Fruit fly (Drosophila melanogaster) whole organism, embryonic: Measurements from ENCODE around the gene ana1.

ENCODE experiments used
- Adf1 ChIP-seq: fragments of 200-800 bp; sonication (Bioruptor generic); IDR thresholded peaks from 2 replicates; pipeline ENCODE4 v1.3.6; 2022; ENCODE audit warnings: missing biosample characterization, missing genetic modification characterization
- Asciz ChIP-seq: fragments of 200-800 bp; sonication (Bioruptor generic); optimal IDR thresholded peaks from 2 replicates; lab custom pipeline; 2017; ENCODE audit warnings: missing biosample characterization, mild to moderate bottlenecking, missing genetic modification characterization, missing genetic modification reagents
- Awh ChIP-seq: fragments of 200-800 bp; sonication (Bioruptor generic); IDR thresholded peaks from 2 replicates; pipeline ENCODE4, ENCODE4 v1.3.6; 2022; ENCODE audit warnings: missing biosample characterization, missing genetic modification characterization
- Blimp-1 ChIP-seq: fragments of 200-800 bp; sonication (Bioruptor generic); optimal IDR thresholded peaks from 3 replicates; lab custom pipeline; 2018; ENCODE audit warnings: missing biosample characterization, missing genetic modification characterization, mild to moderate bottlenecking, moderate library complexity, missing genetic modification reagents
- CG11504 ChIP-seq: fragments of 200-800 bp; sonication (Bioruptor generic); optimal IDR thresholded peaks from 3 replicates; lab custom pipeline; 2019; ENCODE audit warnings: missing biosample characterization, mild to moderate bottlenecking, missing genetic modification characterization, moderate library complexity
- CG12236 ChIP-seq: fragments of 200-800 bp; sonication (Bioruptor generic); optimal IDR thresholded peaks from 2 replicates; lab custom pipeline; 2016; ENCODE audit warnings: missing biosample characterization, missing genetic modification characterization
- CG14050 ChIP-seq: fragments of 200-800 bp; sonication (Bioruptor generic); IDR thresholded peaks from 3 replicates; pipeline ENCODE4 v1.3.6; 2022; ENCODE audit warnings: missing biosample characterization, missing genetic modification characterization
- CG15269 ChIP-seq: fragments of 200-800 bp; sonication (Bioruptor generic); optimal IDR thresholded peaks from 2 replicates; lab custom pipeline; 2018; ENCODE audit warnings: missing biosample characterization, mild to moderate bottlenecking, missing genetic modification characterization, moderate library complexity
- CG17186 ChIP-seq: fragments of 200-800 bp; sonication (Bioruptor generic); optimal IDR thresholded peaks from 3 replicates; lab custom pipeline; 2017; ENCODE audit warnings: missing biosample characterization, missing genetic modification reagents, missing genetic modification characterization
- CG30403 ChIP-seq: fragments of 200-800 bp; sonication (Bioruptor generic); optimal IDR thresholded peaks from 3 replicates; lab custom pipeline; 2016; ENCODE audit warnings: missing biosample characterization, missing genetic modification characterization
- CG31365 ChIP-seq: fragments of 200-800 bp; sonication (Bioruptor generic); optimal IDR thresholded peaks from 2 replicates; lab custom pipeline; 2018; ENCODE audit warnings: missing biosample characterization, mild to moderate bottlenecking, missing genetic modification characterization
- CG32772 ChIP-seq: fragments of 200-800 bp; sonication (Bioruptor generic); IDR thresholded peaks from 2 replicates; pipeline ENCODE4 v1.3.6; 2022; ENCODE audit warnings: missing biosample characterization, missing genetic modification characterization
- CG4707 ChIP-seq: fragments of 200-800 bp; sonication (Bioruptor generic); optimal IDR thresholded peaks from 2 replicates; lab custom pipeline; 2018; ENCODE audit warnings: missing biosample characterization, mild to moderate bottlenecking, missing genetic modification characterization, moderate library complexity
- CG6272 ChIP-seq: fragments of 200-800 bp; sonication (Bioruptor generic); IDR thresholded peaks from 2 replicates; pipeline ENCODE4 v1.3.6; 2022; ENCODE audit warnings: missing biosample characterization, missing genetic modification characterization
- CG6683 ChIP-seq: fragments of 200-800 bp; sonication (Bioruptor generic); optimal IDR thresholded peaks from 2 replicates; lab custom pipeline; 2017; ENCODE audit warnings: missing biosample characterization, mild to moderate bottlenecking, missing genetic modification characterization, missing genetic modification reagents
- CG6765 ChIP-seq: fragments of 200-800 bp; sonication (Bioruptor generic); optimal IDR thresholded peaks from 3 replicates; lab custom pipeline; 2017; ENCODE audit warnings: missing biosample characterization, mild to moderate bottlenecking, missing genetic modification characterization
- CrebB ChIP-seq: fragments of 200-800 bp; sonication (Bioruptor generic); optimal IDR thresholded peaks from 3 replicates; lab custom pipeline; 2018; ENCODE audit warnings: missing biosample characterization, mild to moderate bottlenecking, missing genetic modification characterization
- Dfd ChIP-seq, 2 experiments: fragments of >200 bp; optimal IDR thresholded peaks; 2 replicates each; lab custom pipeline; 2017; ENCODE audit warnings: missing biosample characterization in 2 of 2, missing genetic modification characterization in 2 of 2
- Dref ChIP-seq: fragments of 200-800 bp; sonication (Bioruptor generic); IDR thresholded peaks from 2 replicates; pipeline ENCODE4 v1.3.6; 2022; ENCODE audit warnings: missing biosample characterization, missing genetic modification characterization
- Elba2 ChIP-seq: fragments of 200-800 bp; sonication (Bioruptor generic); optimal IDR thresholded peaks from 3 replicates; lab custom pipeline; 2016; ENCODE audit warnings: missing biosample characterization, missing genetic modification characterization
- HHEX ChIP-seq: fragments of 200-800 bp; sonication (Bioruptor generic); optimal IDR thresholded peaks from 3 replicates; lab custom pipeline; 2017; ENCODE audit warnings: missing biosample characterization, mild to moderate bottlenecking, missing genetic modification characterization, missing genetic modification reagents
- Hand ChIP-seq: fragments of 200-800 bp; sonication (Bioruptor generic); optimal IDR thresholded peaks from 2 replicates; lab custom pipeline; 2017; ENCODE audit warnings: mild to moderate bottlenecking, missing biosample characterization, missing genetic modification reagents, missing genetic modification characterization
- HmgD ChIP-seq: fragments of 200-800 bp; sonication (Bioruptor generic); optimal IDR thresholded peaks from 3 replicates; lab custom pipeline; 2016; ENCODE audit warnings: missing biosample characterization, missing genetic modification characterization
- Hmx ChIP-seq: fragments of 200-800 bp; sonication (Bioruptor generic); optimal IDR thresholded peaks from 2 replicates; lab custom pipeline; 2016; ENCODE audit warnings: missing biosample characterization, missing genetic modification characterization
- Hr3 ChIP-seq: fragments of 200-800 bp; sonication (Bioruptor generic); optimal IDR thresholded peaks from 3 replicates; lab custom pipeline; 2016; ENCODE audit warnings: missing biosample characterization, missing genetic modification characterization
- Lpt ChIP-seq: fragments of >200 bp; optimal IDR thresholded peaks from 2 replicates; lab custom pipeline; 2018; ENCODE audit warnings: missing biosample characterization, missing genetic modification characterization
- Mad ChIP-seq: fragments of 200-800 bp; sonication (Bioruptor generic); optimal IDR thresholded peaks from 2 replicates; lab custom pipeline; 2016; ENCODE audit warnings: missing biosample characterization, missing genetic modification characterization
- Max ChIP-seq: fragments of 200-800 bp; sonication (Bioruptor generic); optimal IDR thresholded peaks from 2 replicates; lab custom pipeline; 2016; ENCODE audit warnings: missing biosample characterization, mild to moderate bottlenecking, missing genetic modification characterization
- Med ChIP-seq: fragments of 200-800 bp; sonication (Bioruptor generic); peaks from one replicate; lab custom pipeline; 2016; ENCODE audit warnings: missing biosample characterization, missing genetic modification characterization, mild to moderate bottlenecking, inconsistent platforms, moderate library complexity
- NFAT ChIP-seq: fragments of 200-800 bp; sonication (Bioruptor generic); IDR thresholded peaks from 2 replicates; pipeline ENCODE4 v1.3.6; 2022; ENCODE audit warnings: missing biosample characterization, missing genetic modification characterization
- Poxn ChIP-seq: fragments of 200-800 bp; sonication (Bioruptor generic); IDR thresholded peaks from 2 replicates; pipeline ENCODE4 v1.3.6; 2022; ENCODE audit warnings: missing biosample characterization, missing genetic modification characterization
- Ravus ChIP-seq: fragments of 200-800 bp; sonication (Bioruptor generic); IDR thresholded peaks from 2 replicates; pipeline ENCODE4 v1.3.6; 2022; ENCODE audit warnings: missing biosample characterization, missing genetic modification characterization
- Taf1 ChIP-seq: fragments of 200-800 bp; sonication (Bioruptor generic); IDR thresholded peaks from 2 replicates; pipeline ENCODE4 v1.3.6; 2022; ENCODE audit warnings: missing biosample characterization, missing genetic modification characterization
- Usf ChIP-seq: fragments of 200-800 bp; sonication (Bioruptor generic); optimal IDR thresholded peaks from 2 replicates; lab custom pipeline; 2017; ENCODE audit warnings: missing genotype, missing biosample characterization, missing genetic modification characterization
- bsh ChIP-seq, 2 experiments: fragments of 200-800 bp; sonication (Bioruptor generic); optimal IDR thresholded peaks; 2 replicates each; lab custom pipeline; 2017 to 2018; ENCODE audit warnings: mild to moderate bottlenecking in 2 of 2, missing biosample characterization in 2 of 2, missing genetic modification characterization in 2 of 2, moderate library complexity in 1 of 2
- croc ChIP-seq: fragments of 200-800 bp; sonication (Bioruptor generic); conservative IDR thresholded peaks from 3 replicates; pipeline ENCODE4 v1.3.6; 2022; ENCODE audit warnings: missing biosample characterization, missing genetic modification characterization
- dan ChIP-seq: fragments of 200-800 bp; sonication (Bioruptor generic); IDR thresholded peaks from 2 replicates; pipeline ENCODE4 v1.3.6; 2022; ENCODE audit warnings: missing biosample characterization, missing genetic modification characterization
- dm ChIP-seq: fragments of 200-800 bp; sonication (Bioruptor generic); optimal IDR thresholded peaks from 3 replicates; lab custom pipeline; 2016; ENCODE audit warnings: missing biosample characterization, missing genetic modification characterization
- esg ChIP-seq: fragments of 200-800 bp; sonication (Bioruptor generic); conservative IDR thresholded peaks from 2 replicates; pipeline ENCODE4 v1.3.6; 2022; ENCODE audit warnings: missing biosample characterization, missing genetic modification characterization
- eve ChIP-seq, 2 experiments: fragments of >200 bp; optimal IDR thresholded peaks; 2 replicates each; lab custom pipeline; 2017; ENCODE audit warnings: missing biosample characterization in 2 of 2, missing genetic modification characterization in 2 of 2
- h ChIP-seq: fragments of >200 bp; optimal IDR thresholded peaks from 2 replicates; lab custom pipeline; 2017
- jing ChIP-seq: fragments of 200-800 bp; sonication (Bioruptor generic); optimal IDR thresholded peaks from 2 replicates; lab custom pipeline; 2018; ENCODE audit warnings: missing biosample characterization, mild to moderate bottlenecking, missing genetic modification characterization
- ken ChIP-seq: fragments of 200-800 bp; sonication (Bioruptor generic); IDR thresholded peaks from 3 replicates; pipeline ENCODE4 v1.3.6; 2022; ENCODE audit warnings: missing biosample characterization, missing genetic modification characterization
- lmd ChIP-seq: fragments of 200-800 bp; sonication (Bioruptor generic); IDR thresholded peaks from 2 replicates; pipeline ENCODE4 v1.3.6; 2022; ENCODE audit warnings: missing biosample characterization, missing genetic modification characterization
- mirr ChIP-seq: fragments of 200-800 bp; sonication (Bioruptor generic); optimal IDR thresholded peaks from 3 replicates; lab custom pipeline; 2018; ENCODE audit warnings: missing biosample characterization, mild to moderate bottlenecking, missing genetic modification characterization
- pzg ChIP-seq: fragments of 200-800 bp; sonication (Bioruptor generic); optimal IDR thresholded peaks from 3 replicates; lab custom pipeline; 2018; ENCODE audit warnings: missing biosample characterization, mild to moderate bottlenecking, missing genetic modification characterization, moderate library complexity
- sna ChIP-seq: fragments of 200-800 bp; sonication (Bioruptor generic); IDR thresholded peaks from 2 replicates; pipeline ENCODE4 v1.3.6; 2022; ENCODE audit warnings: missing biosample characterization, missing genetic modification characterization; ENCODE audit not compliant: partially characterized antibody
- stc ChIP-seq: fragments of 200-800 bp; sonication (Bioruptor generic); IDR thresholded peaks from 2 replicates; pipeline ENCODE4 v1.3.6; 2022; ENCODE audit warnings: missing biosample characterization, missing genetic modification characterization
- sug ChIP-seq: fragments of 200-800 bp; optimal IDR thresholded peaks from 2 replicates; lab custom pipeline; 2019; ENCODE audit warnings: missing biosample characterization, mild to moderate bottlenecking, missing genetic modification characterization, moderate library complexity
- tap ChIP-seq: fragments of 200-800 bp; optimal IDR thresholded peaks from 3 replicates; lab custom pipeline; 2019; ENCODE audit warnings: missing biosample characterization, mild to moderate bottlenecking, missing genetic modification characterization, moderate library complexity
- wek ChIP-seq: fragments of 200-800 bp; sonication (Bioruptor generic); optimal IDR thresholded peaks from 3 replicates; lab custom pipeline; 2018; ENCODE audit warnings: missing biosample characterization, mild to moderate bottlenecking, missing genetic modification characterization, moderate library complexity
- zen ChIP-seq: fragments of 200-800 bp; sonication (Bioruptor generic); optimal IDR thresholded peaks from 3 replicates; lab custom pipeline; 2018; ENCODE audit warnings: missing biosample characterization, mild to moderate bottlenecking, missing genetic modification characterization, moderate library complexity

ana1 gene

DNA sequence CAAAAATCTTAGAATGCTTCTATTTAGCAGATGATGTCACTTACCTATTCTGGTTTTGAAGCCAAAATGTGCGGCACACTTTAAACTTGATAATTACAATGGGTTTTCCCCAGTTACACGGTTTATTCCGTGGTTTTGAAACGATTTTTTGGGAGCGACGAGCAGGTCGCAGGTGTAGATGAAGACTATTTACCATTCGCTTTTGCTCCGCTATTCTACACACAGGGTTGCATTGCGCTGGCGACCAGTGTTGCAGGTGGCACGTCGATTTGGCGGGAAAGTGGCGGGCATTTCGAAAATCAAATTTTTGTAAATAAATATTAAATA lies 52.3 kb downstream of the ana1 start, which contains the start of gene REPTOR (continued):
- TF ChIP-seq Taf1 (GFP tag; lab: Robert Waterston, UW) (no peak), CG4707 (GFP tag; lab: Kevin White, UChicago) (no peak), esg (GFP tag; lab: Robert Waterston, UW) (no peak), Mad (no peak), CG30403 (no peak), Elba2 (GFP tag; lab: Kevin White, UChicago) (no peak), lmd (GFP tag; lab: Robert Waterston, UW) (no peak), Blimp-1 (GFP tag; lab: Kevin White, UChicago) (no peak), CG14050 (GFP tag; lab: Robert Waterston, UW) (no peak), CG11504 (tag; lab: Kevin White, UChicago) (peak; percentile 40), mirr (GFP tag; lab: Kevin White, UChicago) (peak; percentile 3), HmgD (GFP tag; lab: Kevin White, UChicago) (no peak), Lpt (GFP tag; lab: Kevin White, UChicago) (no peak), Med (GFP tag; lab: Kevin White, UChicago) (peak; percentile 92), CG6683 (GFP tag; lab: Kevin White, UChicago) (peak; percentile 12), jing (no peak), ken (GFP tag; lab: Robert Waterston, UW) (no peak), CG17186 (peak; percentile 63), Max (GFP tag; lab: Kevin White, UChicago) (peak; percentile 51), CG31365 (tag; lab: Kevin White, UChicago) (peak; percentile 4), dan (GFP tag; lab: Robert Waterston, UW) (no peak), pzg (peak; percentile 71), HHEX (GFP tag; lab: Kevin White, UChicago) (peak; percentile 57)

- TF ChIP-seq bsh (GFP tag; optimal IDR thresholded peaks at IDR 0.05; lab: Kevin White, UChicago) (no peak), Hand (GFP tag; lab: Kevin White, UChicago) (no peak), NFAT (GFP tag; lab: Robert Waterston, UW) (no peak), CrebB (tag; lab: Kevin White, UChicago) (no peak), h (lab: Kevin White, UChicago) (no peak), Hmx (GFP tag; lab: Kevin White, UChicago) (no peak), CG6272 (GFP tag; lab: Robert Waterston, UW) (no peak), zen (tag; lab: Kevin White, UChicago) (no peak), Ravus (GFP tag; lab: Robert Waterston, UW) (no peak), Dfd (GFP tag; optimal IDR thresholded peaks at IDR 0.05; lab: Kevin White, UChicago) (no peak), CG12236 (GFP tag; lab: Kevin White, UChicago) (no peak), Usf (GFP tag; lab: Kevin White, UChicago) (no peak), dm (peak; percentile 17), Hr3 (GFP tag; lab: Kevin White, UChicago) (no peak), Poxn (GFP tag; lab: Robert Waterston, UW) (no peak), Adf1 (GFP tag; lab: Robert Waterston, UW) (no peak), stc (no peak), lmd (GFP tag; lab: Robert Waterston, UW) (no peak), wek (GFP tag; lab: Kevin White, UChicago) (no peak), CG32772 (GFP tag; lab: Robert Waterston, UW) (no peak), tap (no peak), Awh (GFP tag; lab: Robert Waterston, UW) (no peak), sug (tag; lab: Kevin White, UChicago) (peak; percentile 14), croc (GFP tag; lab: Robert Waterston, UW) (no peak), sna (no peak), Asciz (GFP tag; lab: Kevin White, UChicago) (no peak), CG6765 (no peak), Dref (no peak), CG15269 (tag; lab: Kevin White, UChicago) (no peak), eve (GFP tag; optimal IDR thresholded peaks at IDR 0.05; lab: Kevin White, UChicago) (no peak)
These were observed 54.8 kb downstream of the ana1 start, which contains the start of the genes CG13625 and mld for dm6 chr3R:24585042-24585698. TSS of gene CG13625 (minus strand) at chr3R:24585160. TSS of gene mld (plus strand) at chr3R:24585653.
